Fruit fly (Drosophila melanogaster) whole organism, embryonic: ENCODE data around the gene AP-1-2beta.

Experiments used
- Atf6 ChIP-seq: fragments of 200-800 bp; sonication (Bioruptor generic); IDR thresholded peaks from 2 replicates; pipeline ENCODE4 v1.3.6; 2022; ENCODE audit warnings: missing biosample characterization, missing genetic modification characterization
- BEAF-32 ChIP-seq: fragments of 200-800 bp; sonication (Bioruptor generic); optimal IDR thresholded peaks from 3 replicates; lab custom pipeline; 2017; ENCODE audit warnings: missing biosample characterization, missing genetic modification characterization, mild to moderate bottlenecking, moderate library complexity, missing genetic modification reagents
- Bgb ChIP-seq: fragments of 200-800 bp; sonication (Bioruptor generic); IDR thresholded peaks from 2 replicates; pipeline ENCODE4 v1.3.6; 2022; ENCODE audit warnings: missing biosample characterization, missing genetic modification characterization; ENCODE audit not compliant: partially characterized antibody
- CG10267 ChIP-seq: fragments of 200-800 bp; sonication (Bioruptor generic); optimal IDR thresholded peaks from 2 replicates; lab custom pipeline; 2018; ENCODE audit warnings: missing biosample characterization, mild to moderate bottlenecking, missing genetic modification characterization, moderate library complexity
- CG10274 ChIP-seq: fragments of 200-800 bp; sonication (Bioruptor generic); optimal IDR thresholded peaks from 3 replicates; lab custom pipeline; 2017; ENCODE audit warnings: missing biosample characterization, mild to moderate bottlenecking, missing genetic modification characterization
- CG10543 ChIP-seq: fragments of 200-800 bp; sonication (Bioruptor generic); optimal IDR thresholded peaks from 3 replicates; lab custom pipeline; 2017; ENCODE audit warnings: missing biosample characterization, mild to moderate bottlenecking, missing genetic modification characterization, moderate library complexity
- CG11093 ChIP-seq: fragments of 200-800 bp; sonication (Bioruptor generic); IDR thresholded peaks from 3 replicates; pipeline ENCODE4 v1.3.6; 2022; ENCODE audit warnings: missing biosample characterization, missing genetic modification characterization
- CG11723 ChIP-seq: fragments of 200-800 bp; sonication (Bioruptor generic); optimal IDR thresholded peaks from 2 replicates; lab custom pipeline; 2017; ENCODE audit warnings: missing biosample characterization, mild to moderate bottlenecking, missing genetic modification characterization
- CG12391 ChIP-seq: fragments of 200-800 bp; sonication (Bioruptor generic); optimal IDR thresholded peaks from 3 replicates; lab custom pipeline; 2018; ENCODE audit warnings: missing biosample characterization, mild to moderate bottlenecking, missing genetic modification characterization, moderate library complexity
- CG13775 ChIP-seq: fragments of 200-800 bp; sonication (Bioruptor generic); optimal IDR thresholded peaks from 3 replicates; lab custom pipeline; 2017; ENCODE audit warnings: missing biosample characterization, mild to moderate bottlenecking, missing genetic modification characterization
- CG18476 ChIP-seq: fragments of 200-800 bp; sonication (Bioruptor generic); optimal IDR thresholded peaks from 2 replicates; lab custom pipeline; 2016; ENCODE audit warnings: missing biosample characterization, mild to moderate bottlenecking, missing genetic modification characterization
- CG31441 ChIP-seq: fragments of 200-800 bp; sonication (Bioruptor generic); IDR thresholded peaks from 2 replicates; pipeline ENCODE4 v1.3.6; 2022; ENCODE audit warnings: missing biosample characterization, missing genetic modification characterization
- CG32767 ChIP-seq: fragments of 200-800 bp; sonication (Bioruptor generic); IDR thresholded peaks from 2 replicates; pipeline ENCODE4 v1.3.6; 2022; ENCODE audit warnings: missing biosample characterization, missing genetic modification characterization
- CG34224 ChIP-seq: fragments of 200-800 bp; sonication (Bioruptor generic); IDR thresholded peaks from 3 replicates; pipeline ENCODE4 v1.3.6; 2022; ENCODE audit warnings: missing biosample characterization, missing genetic modification characterization; ENCODE audit not compliant: partially characterized antibody
- CG4424 ChIP-seq: fragments of 200-800 bp; sonication (Bioruptor generic); optimal IDR thresholded peaks from 3 replicates; lab custom pipeline; 2016; ENCODE audit warnings: missing biosample characterization, missing genetic modification characterization
- CG4617 ChIP-seq: fragments of 200-800 bp; sonication (Bioruptor generic); optimal IDR thresholded peaks from 3 replicates; lab custom pipeline; 2016; ENCODE audit warnings: missing biosample characterization, missing genetic modification characterization, borderline replicate concordance
- CG4820 ChIP-seq: fragments of 200-800 bp; sonication (Bioruptor generic); optimal IDR thresholded peaks from 3 replicates; lab custom pipeline; 2016; ENCODE audit warnings: missing biosample characterization, missing genetic modification characterization
- CG6791 ChIP-seq: fragments of 200-800 bp; sonication (Bioruptor generic); IDR thresholded peaks from 3 replicates; pipeline ENCODE4 v1.3.6; 2022; ENCODE audit warnings: missing biosample characterization, missing genetic modification characterization; ENCODE audit not compliant: partially characterized antibody
- CG7839 ChIP-seq: fragments of 200-800 bp; sonication (Bioruptor generic); optimal IDR thresholded peaks from 3 replicates; lab custom pipeline; 2018; ENCODE audit warnings: missing biosample characterization, mild to moderate bottlenecking, missing genetic modification characterization, moderate library complexity
- CG9609 ChIP-seq: fragments of 200-800 bp; sonication (Bioruptor generic); optimal IDR thresholded peaks from 3 replicates; lab custom pipeline; 2016; ENCODE audit warnings: missing biosample characterization, missing genetic modification characterization
- Camta ChIP-seq: fragments of 200-800 bp; sonication (Bioruptor generic); optimal IDR thresholded peaks from 2 replicates; lab custom pipeline; 2016; ENCODE audit warnings: missing biosample characterization, missing genetic modification characterization
- Dek ChIP-seq: fragments of 200-800 bp; sonication (Bioruptor generic); optimal IDR thresholded peaks from 3 replicates; lab custom pipeline; 2019; ENCODE audit warnings: missing biosample characterization, mild to moderate bottlenecking, missing genetic modification characterization, moderate library complexity
- Dref ChIP-seq: fragments of 200-800 bp; sonication (Bioruptor generic); IDR thresholded peaks from 2 replicates; pipeline ENCODE4 v1.3.6; 2022; ENCODE audit warnings: missing biosample characterization, missing genetic modification characterization
- HLH54F ChIP-seq: fragments of 200-800 bp; sonication (Bioruptor generic); optimal IDR thresholded peaks from 3 replicates; lab custom pipeline; 2016; ENCODE audit warnings: missing biosample characterization, missing genetic modification characterization
- HmgZ ChIP-seq: fragments of 200-800 bp; sonication (Bioruptor generic); optimal IDR thresholded peaks from 2 replicates; lab custom pipeline; 2018; ENCODE audit warnings: missing biosample characterization, mild to moderate bottlenecking, missing genetic modification characterization
- Jarid2 ChIP-seq: fragments of 200-800 bp; sonication (Bioruptor generic); optimal IDR thresholded peaks from 3 replicates; lab custom pipeline; 2017; ENCODE audit warnings: mild to moderate bottlenecking, missing biosample characterization, missing genetic modification reagents, missing genetic modification characterization
- PHDP ChIP-seq: fragments of 200-800 bp; sonication (Bioruptor generic); optimal IDR thresholded peaks from 3 replicates; lab custom pipeline; 2018; ENCODE audit warnings: missing biosample characterization, mild to moderate bottlenecking, missing genetic modification characterization, moderate library complexity
- Xrp1 ChIP-seq: fragments of 200-800 bp; sonication (Bioruptor generic); IDR thresholded peaks from 2 replicates; pipeline ENCODE4 v1.3.6; 2022; ENCODE audit warnings: missing biosample characterization, missing genetic modification characterization
- amos ChIP-seq: fragments of 200-800 bp; sonication (Bioruptor generic); IDR thresholded peaks from 2 replicates; pipeline ENCODE4 v1.3.6; 2022; ENCODE audit warnings: missing biosample characterization, missing genetic modification characterization; ENCODE audit not compliant: partially characterized antibody
- ash1 ChIP-seq: fragments of 200-800 bp; sonication (Bioruptor generic); optimal IDR thresholded peaks from 2 replicates; lab custom pipeline; 2018; ENCODE audit warnings: missing biosample characterization, mild to moderate bottlenecking, missing genetic modification characterization
- ato ChIP-seq: fragments of 200-800 bp; sonication (Bioruptor generic); IDR thresholded peaks from 2 replicates; pipeline ENCODE4 v1.3.6; 2022; ENCODE audit warnings: missing biosample characterization, missing genetic modification characterization; ENCODE audit not compliant: partially characterized antibody
- bbx ChIP-seq: fragments of 200-800 bp; sonication (Bioruptor generic); IDR thresholded peaks from 2 replicates; pipeline ENCODE4 v1.3.6; 2022; ENCODE audit warnings: missing biosample characterization, missing genetic modification characterization; ENCODE audit not compliant: partially characterized antibody
- ci ChIP-seq: fragments of 200-800 bp; sonication (Bioruptor generic); IDR thresholded peaks from 3 replicates; pipeline ENCODE4 v1.3.6; 2022; ENCODE audit warnings: missing biosample characterization, missing genetic modification characterization
- dmrt11E ChIP-seq: fragments of 200-800 bp; sonication (Bioruptor generic); optimal IDR thresholded peaks from 3 replicates; lab custom pipeline; 2018; ENCODE audit warnings: missing biosample characterization, mild to moderate bottlenecking, missing genetic modification characterization, moderate library complexity
- fd64A ChIP-seq: fragments of 200-800 bp; sonication (Bioruptor generic); optimal IDR thresholded peaks from 3 replicates; lab custom pipeline; 2018; ENCODE audit warnings: missing biosample characterization, mild to moderate bottlenecking, missing genetic modification characterization
- lola ChIP-seq, 3 experiments: fragments of >200 bp in 2 of 3; fragments of 200-800 bp in 1 of 3; sonication (Bioruptor generic) in 1 of 3; optimal IDR thresholded peaks; 2 replicates each; lab custom pipeline; 2017 to 2019; ENCODE audit warnings: missing biosample characterization in 3 of 3, missing genetic modification characterization in 3 of 3, mild to moderate bottlenecking in 1 of 3, moderate library complexity in 1 of 3
- nerfin-2 ChIP-seq: fragments of 200-800 bp; sonication (Bioruptor generic); IDR thresholded peaks from 2 replicates; pipeline ENCODE4 v1.3.6; 2022; ENCODE audit warnings: missing biosample characterization, missing genetic modification characterization; ENCODE audit not compliant: partially characterized antibody
- pan ChIP-seq, 4 experiments: fragments of >200 bp in 3 of 4; fragments of 200-800 bp in 1 of 4; sonication (Bioruptor generic) in 1 of 4; optimal IDR thresholded peaks in 3 of 4; IDR thresholded peaks in 1 of 4; 2 replicates each; pipeline versions ENCODE4 v1.3.6 to Lab custom; 2017 to 2022; ENCODE audit warnings: missing biosample characterization in 2 of 4, missing genetic modification characterization in 2 of 4, mixed read lengths in 1 of 4
- phol ChIP-seq: fragments of 200-800 bp; sonication (Bioruptor generic); optimal IDR thresholded peaks from 3 replicates; lab custom pipeline; 2018; ENCODE audit warnings: missing biosample characterization, mild to moderate bottlenecking, missing genetic modification characterization, moderate library complexity
- pros ChIP-seq: fragments of 200-800 bp; sonication (Bioruptor generic); optimal IDR thresholded peaks from 3 replicates; lab custom pipeline; 2019; ENCODE audit warnings: missing biosample characterization, mild to moderate bottlenecking, missing genetic modification characterization, moderate library complexity
- pzg ChIP-seq: fragments of 200-800 bp; sonication (Bioruptor generic); optimal IDR thresholded peaks from 3 replicates; lab custom pipeline; 2018; ENCODE audit warnings: missing biosample characterization, mild to moderate bottlenecking, missing genetic modification characterization, moderate library complexity
- ranshi ChIP-seq: fragments of 200-800 bp; sonication (Bioruptor generic); IDR thresholded peaks from 2 replicates; pipeline ENCODE4 v1.3.6; 2022; ENCODE audit warnings: missing biosample characterization, missing genetic modification characterization
- tin ChIP-seq: fragments of 200-800 bp; sonication (Bioruptor generic); optimal IDR thresholded peaks from 3 replicates; lab custom pipeline; 2016; ENCODE audit warnings: missing biosample characterization, missing genetic modification characterization
- tll ChIP-seq, 2 experiments: fragments of 200-800 bp in 1 of 2; fragments of >200 bp in 1 of 2; sonication (Bioruptor generic) in 1 of 2; optimal IDR thresholded peaks; 2 replicates each; lab custom pipeline; 2017 to 2019; ENCODE audit warnings: missing biosample characterization in 2 of 2, missing genetic modification characterization in 2 of 2, mild to moderate bottlenecking in 1 of 2, moderate library complexity in 1 of 2
- toy ChIP-seq: fragments of 200-800 bp; sonication (Bioruptor generic); IDR thresholded peaks from 2 replicates; pipeline ENCODE4 v1.3.6; 2022; ENCODE audit warnings: missing biosample characterization, missing genetic modification characterization
- vvl ChIP-seq: fragments of 200-800 bp; sonication (Bioruptor generic); IDR thresholded peaks from 2 replicates; pipeline ENCODE4 v1.3.6; 2022; ENCODE audit warnings: missing biosample characterization, missing genetic modification characterization
- wdn ChIP-seq: fragments of 200-800 bp; sonication (Bioruptor generic); IDR thresholded peaks from 2 replicates; pipeline ENCODE4 v1.3.6; 2022; ENCODE audit warnings: missing biosample characterization, missing genetic modification characterization
- zfh2 ChIP-seq: fragments of 200-800 bp; sonication (Bioruptor generic); optimal IDR thresholded peaks from 2 replicates; lab custom pipeline; 2016; ENCODE audit warnings: missing biosample characterization, missing genetic modification characterization

The AP-1-2beta gene

dm6 chrX:19701611-19702010 is 29.2 kb upstream of the AP-1-2beta start, which contains the start of gene Tcs4 (continued):
- peak; percentile 80 for TF ChIP-seq CG34224 (GFP tag; lab: Robert Waterston, UW)
- TF ChIP-seq CG12391 (tag; lab: Kevin White, UChicago): peak; percentile 63
- no peak for TF ChIP-seq Camta
- TF ChIP-seq pan (optimal IDR thresholded peaks at IDR 0.05; lab: Kevin White, UChicago): no peak
- peak in 1 of 2 experiments; percentile 21 for TF ChIP-seq pan (GFP tag; optimal IDR thresholded peaks at IDR 0.05 in 1 of 2, IDR thresholded peaks at IDR 0.05 in 1 of 2)
- no peak for TF ChIP-seq Atf6 (GFP tag; lab: Robert Waterston, UW)
- TF ChIP-seq ato (GFP tag; lab: Robert Waterston, UW): 0 out of 2 replicates have a peak, but pooled peaks have one; percentile 26
- peak; percentile 15 for TF ChIP-seq Dek (tag; lab: Kevin White, UChicago)
- TF ChIP-seq HmgZ: peak; percentile 21
- no peak for TF ChIP-seq toy (GFP tag; lab: Robert Waterston, UW)
- peak; percentile 60 for TF ChIP-seq phol
- TF ChIP-seq tll (GFP tag; optimal IDR thresholded peaks at IDR 0.05; lab: Kevin White, UChicago): no peak
- peak; percentile 20 for TF ChIP-seq CG4617
- peak; percentile 43 for TF ChIP-seq CG7839 (tag; lab: Kevin White, UChicago)
- peak; percentile 47 for TF ChIP-seq dmrt11E (tag; lab: Kevin White, UChicago)
- no peak for TF ChIP-seq CG10543 (GFP tag; lab: Kevin White, UChicago)
- 0 out of 2 replicates have a peak, but pooled peaks have one; percentile 35 for TF ChIP-seq nerfin-2 (GFP tag; lab: Robert Waterston, UW)
- TF ChIP-seq CG10267 (tag; lab: Kevin White, UChicago): peak; percentile 56
- TF ChIP-seq amos (GFP tag; lab: Robert Waterston, UW): peak; percentile 46; the same call in 1 of the 2 replicates
- TF ChIP-seq Bgb (GFP tag; lab: Robert Waterston, UW): peak; percentile 31; the same call in 1 of the 2 replicates
- TF ChIP-seq CG10274: no peak
- TF ChIP-seq fd64A (GFP tag; lab: Kevin White, UChicago): no peak
- 0 out of 2 replicates have a peak, but pooled peaks have one; percentile 22 for TF ChIP-seq CG31441 (GFP tag; lab: Robert Waterston, UW)
- TF ChIP-seq wdn (GFP tag; lab: Robert Waterston, UW): no peak
- 0 out of 2 replicates have a peak, but pooled peaks have one; percentile 12 for TF ChIP-seq ranshi
- no peak for TF ChIP-seq Jarid2 (GFP tag; lab: Kevin White, UChicago)
- TF ChIP-seq bbx (GFP tag; lab: Robert Waterston, UW): peak; percentile 60; the same call in 1 of the 2 replicates
- no peak for TF ChIP-seq Dref
- TF ChIP-seq BEAF-32 (GFP tag; lab: Kevin White, UChicago): peak; percentile 8
- TF ChIP-seq ci: peak; percentile 57; the same call in 2 of the 3 replicates
- peak; percentile 71 for TF ChIP-seq vvl (GFP tag; lab: Robert Waterston, UW)
- TF ChIP-seq pzg (GFP tag; lab: Kevin White, UChicago): peak; percentile 43
- no peak for TF ChIP-seq CG11723 (GFP tag; lab: Kevin White, UChicago)
- no peak for TF ChIP-seq zfh2 (GFP tag; lab: Kevin White, UChicago)
- peak in 1 of 3 experiments; percentile 46 for TF ChIP-seq lola (GFP tag; optimal IDR thresholded peaks at IDR 0.05; lab: Kevin White, UChicago)
- no peak for TF ChIP-seq CG18476 (GFP tag; lab: Kevin White, UChicago)
- no peak for TF ChIP-seq CG4820 (GFP tag; lab: Kevin White, UChicago)
- no peak for TF ChIP-seq HLH54F (GFP tag; lab: Kevin White, UChicago)
- TF ChIP-seq ash1 (GFP tag; lab: Kevin White, UChicago): no peak
- no peak for TF ChIP-seq CG11093 (GFP tag; lab: Robert Waterston, UW)
- peak; percentile 22 for TF ChIP-seq CG13775 (GFP tag; lab: Kevin White, UChicago)
- TF ChIP-seq tin (GFP tag; lab: Kevin White, UChicago): peak; percentile 29
- peak; percentile 44 for TF ChIP-seq PHDP (tag; lab: Kevin White, UChicago)
- peak; percentile 43; the same call in 1 of the 2 replicates for TF ChIP-seq Xrp1 (GFP tag; lab: Robert Waterston, UW)
- TF ChIP-seq CG4424: peak; percentile 10
- no peak for TF ChIP-seq CG32767 (GFP tag; lab: Robert Waterston, UW)
- TF ChIP-seq pros (GFP tag; lab: Kevin White, UChicago): no peak
- TF ChIP-seq CG6791: peak; percentile 72; the same call in 2 of the 3 replicates
- TF ChIP-seq CG9609 (GFP tag; lab: Kevin White, UChicago): no peak
